Fruit fly (Drosophila melanogaster) ovary, adult (tissue): ENCODE results near the gene CG14147.

Source experiments
- CG17801 ChIP-seq: fragments of 200-800 bp; optimal IDR thresholded peaks from 2 replicates; lab custom pipeline; 2019; ENCODE audit warnings: missing biosample characterization, mild to moderate bottlenecking, missing genetic modification characterization, moderate library complexity; ENCODE audit not compliant: partially characterized antibody

The CG14147 gene

DNA sequence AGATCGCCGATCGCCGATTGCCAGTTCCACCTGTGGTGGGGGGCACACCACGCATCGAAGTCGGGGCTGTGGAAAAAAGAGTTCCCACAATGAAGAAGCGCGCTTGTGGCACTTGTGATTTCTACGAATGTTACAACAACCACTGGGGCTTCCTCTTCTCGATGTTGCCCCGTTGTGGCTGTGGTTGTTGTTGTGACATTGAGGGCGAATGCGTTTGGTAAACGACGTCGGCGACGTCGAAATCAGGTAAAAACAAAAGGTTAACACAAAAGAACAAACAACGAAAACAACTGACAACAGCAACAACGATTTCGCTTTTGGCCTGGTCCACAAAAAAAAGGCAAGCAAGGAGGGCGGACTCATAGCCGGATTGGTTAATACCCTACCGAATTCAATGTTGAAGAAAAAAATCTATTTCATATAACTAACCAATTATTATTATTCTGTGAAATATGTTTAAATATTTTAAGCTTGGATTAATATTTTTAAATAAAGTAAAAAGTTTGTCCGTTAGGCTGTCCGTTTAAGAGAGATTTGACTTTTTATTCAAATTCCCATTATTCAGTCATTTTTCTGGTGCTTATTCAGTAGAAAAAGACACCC lies 13.7 kb upstream of the CG14147 start:
- TF ChIP-seq CG17801 (GFP tag; lab: Kevin White, UChicago): no peak

DNA sequence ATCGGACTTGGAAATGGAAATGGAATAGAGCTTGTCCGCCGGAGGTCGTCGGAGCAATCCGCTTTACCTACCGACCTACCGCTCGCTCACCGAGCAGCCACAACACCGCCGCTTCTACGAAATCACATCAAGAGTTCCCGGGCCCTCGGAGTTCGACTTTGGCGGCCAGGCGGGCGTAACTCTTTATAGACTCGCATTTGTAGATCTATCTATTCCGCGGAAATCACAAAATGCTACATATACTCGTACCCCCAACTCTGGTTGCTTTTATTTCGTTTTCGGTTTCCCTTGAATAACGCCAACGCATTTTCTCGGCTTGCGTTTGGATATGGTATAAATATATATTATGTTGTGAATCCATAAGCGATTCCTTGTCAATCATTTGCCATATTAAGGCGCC lies 12.8 kb upstream of the CG14147 start:
- no peak for TF ChIP-seq CG17801 (GFP tag; lab: Kevin White, UChicago)

DNA sequence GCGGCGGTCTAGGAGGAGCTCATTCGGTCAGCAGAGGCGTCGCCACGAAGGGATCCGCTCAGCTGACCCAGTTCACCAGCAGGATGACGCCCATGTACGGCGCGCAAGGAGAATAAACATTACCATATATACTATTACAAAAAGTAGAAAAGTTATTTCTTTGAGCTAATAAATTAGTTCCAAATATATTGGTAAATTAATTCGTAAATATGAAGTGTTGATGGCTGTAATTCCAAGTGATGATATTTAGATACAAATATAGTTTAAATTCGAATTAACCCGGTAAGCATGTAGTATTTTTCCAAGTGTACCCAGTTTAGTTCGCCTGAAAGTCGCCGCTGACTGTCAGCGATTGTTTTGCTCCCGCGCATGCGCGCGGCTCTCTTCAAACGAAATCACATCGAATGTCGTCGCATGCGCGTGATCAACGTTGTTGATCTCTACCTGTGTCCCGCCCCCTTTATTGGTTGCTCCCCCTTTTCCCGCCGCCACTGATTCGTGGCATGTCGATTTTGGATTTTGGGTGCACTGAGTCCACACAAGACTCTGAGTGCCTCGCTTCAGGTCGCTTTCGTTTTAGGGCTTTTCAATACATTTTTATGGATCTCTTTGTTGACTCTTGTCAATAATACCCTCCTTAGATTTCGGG lies 10.3 kb upstream of the CG14147 start:
- no peak for TF ChIP-seq CG17801 (GFP tag; lab: Kevin White, UChicago)

DNA sequence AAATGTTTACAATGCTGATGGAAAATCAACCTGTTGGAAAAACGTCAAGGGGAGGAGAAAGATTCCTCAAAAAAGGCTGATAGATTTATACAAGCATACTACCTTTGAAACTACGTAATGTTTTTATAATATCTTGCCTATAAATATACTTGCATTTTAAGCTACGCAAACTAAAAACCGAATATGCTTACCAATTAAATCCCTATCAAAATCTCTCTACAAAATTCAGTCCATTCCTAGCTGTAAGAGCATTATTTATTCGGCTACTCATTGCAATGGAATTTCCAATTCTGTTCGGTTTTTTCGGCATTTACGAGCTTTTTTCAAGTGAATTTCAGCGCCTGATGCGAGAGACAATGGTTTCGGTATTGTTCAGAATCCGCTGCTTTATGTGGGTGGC lies 9.7 kb upstream of the CG14147 start:
- TF ChIP-seq CG17801 (GFP tag; lab: Kevin White, UChicago): no peak

DNA sequence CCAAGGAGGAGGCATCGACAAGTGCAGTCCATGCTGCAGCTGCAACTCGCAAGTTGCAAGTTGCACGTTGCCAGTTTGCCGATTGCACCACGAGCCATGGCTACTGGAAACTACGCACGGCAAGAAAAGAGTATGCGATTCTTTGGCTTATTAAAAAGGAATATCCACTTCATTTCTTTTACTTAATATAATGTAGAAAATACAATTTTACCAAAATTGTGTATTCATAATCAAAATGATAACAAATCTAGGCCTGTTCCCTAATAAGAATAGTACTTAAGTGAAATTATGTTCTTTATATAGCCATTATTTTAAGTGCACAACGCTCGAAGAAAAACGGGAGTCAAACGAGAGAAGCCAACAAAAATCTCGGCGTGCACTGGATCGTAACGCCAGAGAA lies 8.5 kb upstream of the CG14147 start:
- TF ChIP-seq CG17801 (GFP tag; lab: Kevin White, UChicago): no peak

DNA sequence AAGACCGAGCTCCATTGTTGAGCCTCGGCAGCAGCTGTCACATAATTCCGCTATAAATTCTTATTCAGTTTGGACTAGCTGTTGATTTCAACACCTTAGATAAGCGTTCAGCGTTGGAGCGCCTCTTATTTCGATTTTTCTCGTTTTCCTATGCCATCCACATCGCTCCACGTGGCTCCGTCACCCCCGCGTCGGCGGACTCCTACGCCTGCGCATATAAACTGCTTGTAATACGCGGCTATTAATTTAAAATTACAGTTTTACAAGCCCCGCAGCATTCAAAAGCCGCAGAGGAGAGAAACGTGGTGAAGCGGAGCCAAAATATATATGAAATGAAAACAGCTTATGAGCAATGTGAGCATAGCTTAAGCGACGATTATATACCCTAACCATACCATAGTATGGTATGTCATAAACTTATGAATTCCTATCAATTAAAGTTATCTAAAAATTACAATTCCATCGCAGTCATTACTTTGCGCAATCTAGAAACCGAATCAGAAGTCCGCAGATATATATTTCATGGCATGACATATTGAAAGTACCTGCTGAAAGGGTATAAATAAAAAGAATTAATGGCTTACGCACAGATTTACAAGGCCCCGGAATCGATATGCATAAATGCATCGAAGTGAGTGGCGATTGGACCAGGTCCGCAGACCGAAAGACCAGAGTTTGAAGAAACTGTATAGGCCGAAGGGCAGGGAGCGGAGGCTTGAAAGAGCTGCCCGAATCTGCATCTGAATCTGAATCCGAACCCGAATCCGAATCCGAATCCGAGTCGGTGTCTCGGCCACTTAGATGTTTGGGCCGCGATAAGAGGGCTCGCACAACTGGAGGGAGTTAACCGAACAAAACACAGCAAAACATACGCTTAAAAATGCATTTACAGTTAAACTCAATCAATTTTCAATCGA lies 6.5 kb upstream of the CG14147 start:
- TF ChIP-seq CG17801 (GFP tag; lab: Kevin White, UChicago): no peak

DNA sequence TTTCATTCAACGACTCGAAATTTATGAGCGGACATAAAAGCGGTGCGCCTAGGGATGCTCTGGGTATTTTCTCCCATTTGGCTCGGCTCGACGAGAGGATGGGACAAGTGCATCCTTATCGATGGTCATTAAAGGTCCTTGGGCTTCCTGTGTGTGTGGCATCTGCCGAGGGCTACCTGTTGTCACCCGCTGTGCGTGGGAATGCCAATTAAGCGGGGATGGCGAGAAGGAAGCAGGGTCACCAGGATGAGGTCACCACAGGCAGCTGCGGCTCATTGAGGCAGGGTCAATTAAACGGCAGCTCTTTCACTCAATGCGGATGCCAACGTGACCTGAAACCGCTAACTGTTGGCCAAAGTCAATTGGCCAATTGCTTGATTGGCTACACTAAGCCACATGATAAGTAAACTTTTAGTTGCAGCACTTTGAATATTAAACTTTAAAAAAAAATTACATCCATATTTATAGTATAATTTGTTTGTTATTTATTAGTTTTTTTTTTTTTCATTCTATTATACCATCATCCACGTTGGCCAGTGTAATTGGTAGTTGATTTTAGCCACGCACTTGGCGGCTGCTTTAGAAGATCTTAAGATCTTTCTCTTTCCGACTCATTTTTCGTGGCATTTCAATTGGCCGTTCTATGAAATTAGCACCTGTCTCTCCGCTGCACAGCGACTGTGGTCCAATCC lies 5.7 kb upstream of the CG14147 start:
- no peak for TF ChIP-seq CG17801 (GFP tag; lab: Kevin White, UChicago)

DNA sequence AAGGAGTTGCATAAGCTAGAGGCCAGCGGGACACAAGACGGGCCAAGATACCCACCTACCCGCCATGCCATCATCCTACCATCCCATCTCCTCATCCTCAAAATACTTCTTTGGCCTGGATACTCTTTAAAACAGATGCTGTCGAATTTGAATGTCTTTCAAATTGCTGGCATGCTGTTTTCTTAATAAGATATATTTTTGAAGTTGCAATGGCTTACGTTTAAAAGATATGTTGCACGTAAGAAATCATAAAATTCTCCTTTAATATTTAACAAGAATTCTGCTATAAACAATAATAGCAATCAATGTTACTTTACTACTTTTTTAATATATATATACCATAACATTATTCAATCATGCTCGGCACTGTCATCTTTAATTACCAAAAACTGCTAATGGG lies 4.5 kb upstream of the CG14147 start:
- TF ChIP-seq CG17801 (GFP tag; lab: Kevin White, UChicago): no peak

DNA sequence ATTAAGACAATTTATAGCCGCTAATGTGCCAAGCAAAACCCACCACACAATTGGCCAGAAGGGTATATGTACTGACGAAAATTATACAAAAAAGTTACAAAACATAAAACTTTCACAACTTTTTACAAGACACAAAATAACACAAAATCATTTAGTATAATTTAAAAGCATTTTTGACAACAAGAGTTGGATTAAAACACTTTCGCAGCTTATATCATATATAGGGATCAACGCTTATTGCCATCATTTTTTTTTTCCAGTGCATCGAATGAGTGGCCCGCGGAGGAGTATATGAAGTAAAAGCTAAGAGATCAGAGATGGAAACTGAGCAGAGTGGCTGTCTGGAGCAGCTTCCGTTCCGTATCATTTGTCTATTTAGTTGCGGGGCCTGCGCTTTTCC lies 3.8 kb upstream of the CG14147 start:
- TF ChIP-seq CG17801 (GFP tag; lab: Kevin White, UChicago): no peak

DNA sequence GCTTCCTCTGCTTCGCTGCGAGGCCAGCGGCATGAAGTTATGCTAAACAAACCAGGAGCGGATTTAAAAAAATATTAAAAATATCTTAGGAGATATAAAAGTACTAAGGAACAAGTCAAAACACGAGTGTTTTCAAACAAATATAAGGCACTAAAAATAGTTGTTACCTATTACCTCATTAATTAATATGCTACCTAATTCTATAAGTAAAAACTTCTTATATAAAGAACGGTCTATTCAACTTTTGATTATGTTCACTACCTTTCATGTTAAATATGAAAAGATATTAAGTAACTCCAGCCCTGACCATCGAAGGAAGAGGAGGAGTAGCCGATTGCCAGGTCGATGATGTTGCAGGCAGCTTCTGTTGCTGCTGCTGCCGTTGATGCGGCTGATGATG lies 4.0 kb downstream of the CG14147 start:
- TF ChIP-seq CG17801 (GFP tag; lab: Kevin White, UChicago): no peak

DNA sequence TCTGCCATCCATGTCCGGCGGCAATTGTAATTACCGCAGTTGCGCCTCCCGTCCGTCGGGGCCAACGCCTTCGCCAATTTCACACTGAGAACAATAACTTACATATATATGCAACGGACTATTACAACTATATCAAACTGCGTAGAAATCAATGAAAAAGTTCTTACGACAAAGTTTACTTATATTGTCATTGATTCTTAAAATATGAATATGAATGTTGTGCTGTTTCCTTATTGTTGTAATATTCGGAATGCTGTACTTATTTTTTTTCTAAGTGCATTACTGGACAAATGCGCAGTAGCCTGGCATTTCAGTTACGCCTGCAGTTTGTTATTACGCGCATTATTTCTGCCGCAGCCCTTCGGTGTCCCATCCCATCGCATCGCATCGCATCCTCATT lies 5.0 kb downstream of the CG14147 start:
- TF ChIP-seq CG17801 (GFP tag; lab: Kevin White, UChicago): no peak

DNA sequence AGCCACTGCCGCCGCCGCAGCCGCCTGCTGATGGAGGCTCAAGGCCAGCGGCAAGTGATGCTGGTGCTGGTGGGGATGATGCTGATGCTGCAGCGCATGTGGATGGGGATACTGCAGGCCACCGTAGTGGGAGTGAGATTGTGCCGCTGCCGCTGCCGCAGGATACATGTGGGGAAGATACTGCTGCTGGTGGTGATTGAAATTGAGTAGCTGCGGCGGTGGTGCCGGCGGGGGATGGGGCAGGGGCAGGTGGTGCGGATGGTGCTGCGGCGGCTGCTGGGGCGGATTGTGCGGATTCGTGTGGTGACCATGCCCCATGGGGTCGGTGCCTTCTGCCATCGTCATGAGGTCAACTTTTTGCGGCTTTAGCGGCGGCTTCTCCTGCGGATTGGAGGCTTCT lies 12.1 kb downstream of the CG14147 start:
- no peak for TF ChIP-seq CG17801 (GFP tag; lab: Kevin White, UChicago)

DNA sequence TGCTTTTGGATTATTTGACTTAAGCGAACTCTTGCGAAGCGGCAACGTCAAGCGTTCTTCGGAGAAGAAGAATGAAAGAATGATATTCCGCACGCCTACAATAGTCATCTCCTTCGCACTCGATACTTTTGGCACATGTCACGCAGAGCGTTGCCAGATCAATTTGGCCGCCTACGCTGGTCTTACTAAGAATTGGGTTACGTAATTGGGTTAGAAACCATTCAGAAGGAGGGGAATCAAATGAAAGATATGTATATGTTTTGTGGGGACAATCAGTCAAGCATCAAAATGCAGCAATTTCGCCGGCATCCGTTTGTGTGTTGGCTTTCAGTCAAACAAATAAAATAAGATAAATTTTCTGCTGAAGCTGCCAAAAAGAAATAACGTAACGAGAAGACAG lies 13.1 kb downstream of the CG14147 start:
- no peak for TF ChIP-seq CG17801 (GFP tag; lab: Kevin White, UChicago)

DNA sequence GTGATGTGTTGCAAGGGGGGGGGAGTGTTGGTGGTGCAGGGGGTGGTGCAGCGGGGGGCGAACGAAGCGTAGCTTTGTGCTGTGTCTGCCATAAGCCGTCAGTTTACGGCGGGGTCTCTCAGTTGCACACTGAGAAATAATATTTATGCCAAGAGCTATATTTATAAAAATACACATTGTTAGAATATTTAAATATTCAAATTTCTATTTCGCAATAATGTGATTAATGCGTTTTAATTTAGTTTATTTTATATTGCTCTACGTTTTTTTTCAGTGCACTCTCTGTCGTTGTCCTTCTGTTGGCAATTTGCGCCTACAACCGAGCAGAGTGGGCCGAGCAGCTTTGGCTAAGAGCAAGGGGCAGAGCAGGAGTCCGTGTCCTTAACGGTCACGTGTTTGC lies 14.2 kb downstream of the CG14147 start:
- no peak for TF ChIP-seq CG17801 (GFP tag; lab: Kevin White, UChicago)

DNA sequence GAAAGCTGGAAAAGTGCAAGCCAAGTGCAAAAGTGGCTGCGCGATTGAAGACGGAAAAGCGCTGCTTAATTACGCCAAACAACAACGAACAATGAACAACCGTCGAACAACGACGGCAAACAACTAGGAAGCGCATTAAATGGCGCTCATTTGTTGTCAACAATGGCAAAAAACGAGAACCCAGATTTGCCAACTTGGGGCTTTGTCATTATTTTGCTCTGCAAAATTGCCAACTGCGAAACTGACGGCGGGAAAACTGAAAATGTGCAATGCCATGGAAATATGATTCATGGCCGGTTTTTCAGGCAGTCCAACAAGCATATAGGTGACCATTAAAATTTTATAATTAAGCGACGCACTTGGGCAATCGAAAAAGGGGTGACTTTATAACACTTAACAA lies 16.1 kb downstream of the CG14147 start:
- no peak for TF ChIP-seq CG17801 (GFP tag; lab: Kevin White, UChicago)
